Worm (Caenorhabditis elegans) whole organism, mixed stage, embryonic: ENCODE data around the gene tba-9.

Experiments
- elt-1 ChIP-seq: sonication (generic microtip); optimal IDR thresholded peaks from 2 replicates; lab custom pipeline; 2017; ENCODE audit warnings: missing genetic modification characterization, mild to moderate bottlenecking, missing compliant biosample characterization, antibody characterized with exemption, moderate library complexity, borderline replicate concordance; ENCODE audit not compliant: insufficient read depth
- lsy-2 ChIP-seq: fragments of 150-350 bp; optimal IDR thresholded peaks from 2 replicates; lab custom pipeline; 2014; ENCODE audit warnings: missing biosample characterization, missing genetic modification characterization
- nhr-28 ChIP-seq: fragments of 150-350 bp; optimal IDR thresholded peaks from 2 replicates; lab custom pipeline; 2014; ENCODE audit warnings: missing biosample characterization, missing genetic modification characterization
- unc-39 ChIP-seq: fragments of 150-350 bp; optimal IDR thresholded peaks from 2 replicates; lab custom pipeline; 2014; ENCODE audit warnings: missing biosample characterization, missing genetic modification characterization

DNA sequence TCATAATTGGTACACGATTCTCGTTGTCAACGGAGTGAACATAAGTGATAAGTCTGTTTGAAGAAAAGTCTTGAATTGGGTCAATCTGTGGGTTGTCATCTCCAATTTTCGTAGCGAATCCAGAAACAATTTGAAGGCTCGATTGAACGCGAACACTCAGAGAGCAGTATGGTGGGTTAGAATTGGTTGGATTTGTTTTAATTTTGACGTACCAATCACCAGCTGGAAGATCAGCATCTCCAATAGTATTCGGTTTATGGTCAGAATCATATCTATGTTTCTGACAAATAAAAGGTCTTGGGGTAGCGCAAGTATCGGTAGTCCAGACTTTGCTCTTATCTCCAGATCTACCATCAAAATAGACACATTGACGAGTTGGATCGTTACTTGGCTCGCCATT lies 22.0 kb upstream of the tba-9 start:
- TF ChIP-seq elt-1 (tag; lab: Kevin White, UChicago) (no peak), lsy-2 (tag; lab: Kevin White, UChicago) (no peak), nhr-28 (tag; lab: Kevin White, UChicago) (no peak), unc-39 (tag; lab: Kevin White, UChicago) (no peak)
